Worm (Caenorhabditis elegans) whole organism, L4 larva: ENCODE measurements around the gene nprl-3.

Source experiments
- T20F7.1 ChIP-seq: fragments of 200-800 bp; sonication (Bioruptor generic); optimal IDR thresholded peaks from 2 replicates; lab custom pipeline; 2018; ENCODE audit warnings: mild to moderate bottlenecking, missing genetic modification characterization, missing compliant biosample characterization
- Y105C5A.15 ChIP-seq: fragments of 200-800 bp; sonication (Bioruptor generic); IDR thresholded peaks from 2 replicates; pipeline ENCODE4 v1.3.6; 2022; ENCODE audit warnings: missing genetic modification characterization, missing compliant biosample characterization
- aly-2 ChIP-seq: sonication (generic microtip); optimal IDR thresholded peaks from 2 replicates; lab custom pipeline; 2018; ENCODE audit warnings: missing biosample characterization, missing genetic modification characterization
- ceh-32 ChIP-seq: sonication (generic microtip); optimal IDR thresholded peaks from 2 replicates; lab custom pipeline; 2016; ENCODE audit warnings: mild to moderate bottlenecking, missing genetic modification characterization, missing compliant biosample characterization; ENCODE audit not compliant: poor library complexity
- ceh-62 ChIP-seq: sonication (generic microtip); optimal IDR thresholded peaks from 2 replicates; lab custom pipeline; 2017; ENCODE audit warnings: missing biosample characterization, missing genetic modification characterization
- ces-1 ChIP-seq: fragments of 150-350 bp; sonication (generic microtip); optimal IDR thresholded peaks from 4 replicates; lab custom pipeline; 2014; ENCODE audit warnings: missing biosample characterization, missing genetic modification reagents, missing genetic modification characterization
- daf-19 ChIP-seq: fragments of 200-800 bp; sonication (Bioruptor generic); conservative IDR thresholded peaks from 2 replicates; pipeline ENCODE4 v1.3.6; 2022; ENCODE audit warnings: missing genetic modification characterization, missing compliant biosample characterization
- daf-8 ChIP-seq: fragments of 200-800 bp; sonication (Bioruptor generic); IDR thresholded peaks from 2 replicates; pipeline ENCODE4 v1.3.6; 2022; ENCODE audit warnings: missing genetic modification characterization, missing compliant biosample characterization
- dmd-8 ChIP-seq: fragments of 200-800 bp; sonication (Bioruptor generic); IDR thresholded peaks from 2 replicates; pipeline ENCODE4 v1.3.6; 2022; ENCODE audit warnings: missing genetic modification characterization, missing compliant biosample characterization
- dmd-9 ChIP-seq: fragments of 200-800 bp; sonication (Bioruptor generic); IDR thresholded peaks from 2 replicates; pipeline ENCODE4 v1.3.6; 2022; ENCODE audit warnings: missing genetic modification reagents, missing genetic modification characterization, missing compliant biosample characterization
- dve-1 ChIP-seq: sonication (generic microtip); optimal IDR thresholded peaks from 2 replicates; lab custom pipeline; 2017; ENCODE audit warnings: antibody characterized with exemption, mild to moderate bottlenecking, missing genetic modification characterization, missing compliant biosample characterization; ENCODE audit not compliant: insufficient read depth
- egl-27 ChIP-seq: sonication (generic microtip); optimal IDR thresholded peaks from 3 replicates; lab custom pipeline; 2017; ENCODE audit warnings: missing biosample characterization, missing genetic modification reagents, missing genetic modification characterization
- egl-43 ChIP-seq: fragments of 200-800 bp; sonication (Bioruptor generic); IDR thresholded peaks from 2 replicates; pipeline ENCODE4 v1.3.6; 2022; ENCODE audit warnings: missing genetic modification reagents, missing genetic modification characterization, missing compliant biosample characterization
- fos-1 ChIP-seq: fragments of 150-350 bp; optimal IDR thresholded peaks from 2 replicates; lab custom pipeline; 2014; ENCODE audit warnings: missing biosample characterization, missing genetic modification characterization
- gei-8 ChIP-seq: fragments of 200-800 bp; sonication (Bioruptor generic); optimal IDR thresholded peaks from 2 replicates; lab custom pipeline; 2018; ENCODE audit warnings: mild to moderate bottlenecking, missing genetic modification characterization, missing compliant biosample characterization
- hlh-11 ChIP-seq: fragments of 200-800 bp; sonication (Bioruptor generic); optimal IDR thresholded peaks from 2 replicates; lab custom pipeline; 2018; ENCODE audit warnings: mild to moderate bottlenecking, missing genetic modification characterization, missing compliant biosample characterization
- hmg-1.1 ChIP-seq: fragments of 200-800 bp; sonication (Bioruptor generic); IDR thresholded peaks from 2 replicates; pipeline ENCODE4 v1.3.6; 2022; ENCODE audit warnings: missing genetic modification reagents, missing genetic modification characterization, missing compliant biosample characterization
- jun-1 ChIP-seq: fragments of 150-350 bp; optimal IDR thresholded peaks from 2 replicates; lab custom pipeline; 2014; ENCODE audit warnings: missing biosample characterization, missing genetic modification reagents, missing genetic modification characterization
- lin-15B ChIP-seq: fragments of 150-350 bp; sonication (generic microtip); optimal IDR thresholded peaks from 3 replicates; lab custom pipeline; 2014; ENCODE audit warnings: missing biosample characterization, missing genetic modification characterization
- lin-38 ChIP-seq: fragments of 200-800 bp; sonication (Bioruptor generic); IDR thresholded peaks from 2 replicates; pipeline ENCODE4 v1.3.6; 2022; ENCODE audit warnings: missing genetic modification reagents, missing genetic modification characterization, missing compliant biosample characterization
- madf-5 ChIP-seq, 2 experiments: fragments of 200-800 bp; sonication (Bioruptor generic); IDR thresholded peaks; 2 replicates each; pipeline ENCODE4 v1.3.6; 2022; ENCODE audit warnings: missing compliant biosample characterization in 2 of 2, missing genetic modification characterization in 2 of 2
- mdl-1 ChIP-seq, 2 experiments: fragments of 150-350 bp in 1 of 2; sonication (generic microtip) in 1 of 2; optimal IDR thresholded peaks; 2 replicates each; lab custom pipeline; 2014 to 2017; ENCODE audit warnings: missing biosample characterization in 2 of 2, missing genetic modification characterization in 2 of 2
- mdt-29 ChIP-seq: fragments of 200-800 bp; sonication (Bioruptor generic); IDR thresholded peaks from 2 replicates; pipeline ENCODE4 v1.3.6; 2022; ENCODE audit warnings: missing genetic modification reagents, missing genetic modification characterization, missing compliant biosample characterization
- mes-2 ChIP-seq: sonication (generic microtip); optimal IDR thresholded peaks from 2 replicates; lab custom pipeline; 2016; ENCODE audit warnings: missing genotype, mild to moderate bottlenecking, missing genetic modification characterization, missing compliant biosample characterization; ENCODE audit not compliant: poor library complexity, severe bottlenecking
- nhr-11 ChIP-seq: fragments of 150-350 bp; optimal IDR thresholded peaks from 2 replicates; lab custom pipeline; 2014; ENCODE audit warnings: missing biosample characterization, missing genetic modification characterization
- nhr-111 ChIP-seq: fragments of 200-800 bp; sonication (Bioruptor generic); optimal IDR thresholded peaks from 2 replicates; lab custom pipeline; 2018; ENCODE audit warnings: mild to moderate bottlenecking, missing genetic modification characterization, missing compliant biosample characterization
- nhr-25 ChIP-seq: sonication (generic microtip); optimal IDR thresholded peaks from 2 replicates; lab custom pipeline; 2017; ENCODE audit warnings: missing genetic modification characterization, mild to moderate bottlenecking, missing compliant biosample characterization, antibody characterized with exemption, moderate library complexity, borderline replicate concordance; ENCODE audit not compliant: insufficient read depth
- nhr-28 ChIP-seq: fragments of 150-350 bp; optimal IDR thresholded peaks from 2 replicates; lab custom pipeline; 2014; ENCODE audit warnings: missing biosample characterization, missing genetic modification characterization
- nhr-41 ChIP-seq: fragments of 200-800 bp; sonication (Bioruptor generic); IDR thresholded peaks from 2 replicates; pipeline ENCODE4 v1.3.6; 2022; ENCODE audit warnings: missing genetic modification reagents, missing genetic modification characterization, missing compliant biosample characterization
- nhr-42 ChIP-seq: fragments of 200-800 bp; sonication (Bioruptor generic); IDR thresholded peaks from 2 replicates; pipeline ENCODE4 v1.3.6; 2022; ENCODE audit warnings: missing genetic modification characterization, missing compliant biosample characterization
- nhr-76 ChIP-seq: fragments of 150-350 bp; optimal IDR thresholded peaks from 2 replicates; lab custom pipeline; 2014; ENCODE audit warnings: missing biosample characterization, missing genetic modification characterization
- nhr-77 ChIP-seq: fragments of 150-350 bp; optimal IDR thresholded peaks from 2 replicates; lab custom pipeline; 2014; ENCODE audit warnings: missing biosample characterization, missing genetic modification characterization
- saeg-2 ChIP-seq: fragments of 200-800 bp; sonication (Bioruptor generic); IDR thresholded peaks from 2 replicates; pipeline ENCODE4 v1.3.6; 2022; ENCODE audit warnings: missing genetic modification reagents, missing genetic modification characterization, missing compliant biosample characterization
- sdz-12 ChIP-seq: fragments of 200-800 bp; sonication (Bioruptor generic); optimal IDR thresholded peaks from 2 replicates; lab custom pipeline; 2018; ENCODE audit warnings: mild to moderate bottlenecking, missing genetic modification characterization, missing compliant biosample characterization
- snpc-4 ChIP-seq: fragments of 150-350 bp; optimal IDR thresholded peaks from 2 replicates; lab custom pipeline; 2014; ENCODE audit warnings: missing biosample characterization, missing genetic modification characterization
- unc-39 ChIP-seq: sonication (generic microtip); optimal IDR thresholded peaks from 2 replicates; lab custom pipeline; 2017; ENCODE audit warnings: missing biosample characterization, missing genetic modification characterization
- unc-62 ChIP-seq, 3 experiments: fragments of 150-350 bp in 1 of 3; sonication (generic microtip); optimal IDR thresholded peaks in 2 of 3; peaks in 1 of 3; 1 replicate in 1 of 3; 2 replicates in 2 of 3; lab custom pipeline; 2014 to 2017; ENCODE audit warnings: missing biosample characterization in 3 of 3, missing genetic modification characterization in 3 of 3, missing genetic modification reagents in 3 of 3, missing genotype in 1 of 3
- zag-1 ChIP-seq: fragments of 150-350 bp; optimal IDR thresholded peaks from 2 replicates; lab custom pipeline; 2014; ENCODE audit warnings: missing biosample characterization, missing genetic modification characterization
- zfp-2 ChIP-seq: sonication (generic microtip); optimal IDR thresholded peaks from 2 replicates; lab custom pipeline; 2016; ENCODE audit warnings: mild to moderate bottlenecking, missing genetic modification characterization, missing compliant biosample characterization
- zip-2 ChIP-seq: fragments of 150-350 bp; optimal IDR thresholded peaks from 2 replicates; lab custom pipeline; 2014; ENCODE audit warnings: missing biosample characterization, missing genetic modification characterization
- ztf-11 ChIP-seq: fragments of 150-350 bp; optimal IDR thresholded peaks from 2 replicates; lab custom pipeline; 2014; ENCODE audit warnings: missing biosample characterization, missing genetic modification characterization

nprl-3 gene

DNA sequence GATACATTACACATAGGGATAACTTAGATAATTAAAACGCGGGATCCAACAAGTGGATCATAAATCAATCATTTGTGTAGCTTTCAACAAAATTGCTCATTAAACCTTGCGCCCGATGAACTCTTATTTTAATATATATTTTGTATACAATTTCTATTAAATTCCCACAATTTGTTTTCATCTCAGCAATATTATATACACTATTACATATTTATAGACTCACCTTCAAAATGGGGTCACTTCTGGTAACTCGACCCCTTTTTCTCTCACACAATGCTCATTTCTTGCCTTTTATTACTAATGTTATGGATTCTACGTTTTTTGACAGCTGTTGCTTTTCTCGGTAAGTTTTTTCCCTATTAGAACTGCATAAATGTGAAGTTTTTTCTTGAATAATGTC, 42.3 kb downstream of the nprl-3 start, which contains the start of gene lgc-6:
lgc-6 (plus strand) TSS at position 301 of the 400 bp plus-strand sequence.
- no peak for TF ChIP-seq madf-5 (GFP tag; IDR thresholded peaks at IDR 0.05; lab: Robert Waterston, UW)
- TF ChIP-seq nhr-111 (GFP tag; lab: Kevin White, UChicago) = no peak
- no peak for TF ChIP-seq gei-8 (GFP tag; lab: Kevin White, UChicago)
- no peak for TF ChIP-seq dmd-8 (GFP tag; lab: Robert Waterston, UW)
- TF ChIP-seq dve-1 (tag; lab: Kevin White, UChicago) = no peak
- no peak for TF ChIP-seq nhr-76 (tag; lab: Kevin White, UChicago)
- no peak for TF ChIP-seq Y105C5A.15 (GFP tag; lab: Robert Waterston, UW)
- TF ChIP-seq ceh-62 (tag; lab: Kevin White, UChicago) = no peak

DNA sequence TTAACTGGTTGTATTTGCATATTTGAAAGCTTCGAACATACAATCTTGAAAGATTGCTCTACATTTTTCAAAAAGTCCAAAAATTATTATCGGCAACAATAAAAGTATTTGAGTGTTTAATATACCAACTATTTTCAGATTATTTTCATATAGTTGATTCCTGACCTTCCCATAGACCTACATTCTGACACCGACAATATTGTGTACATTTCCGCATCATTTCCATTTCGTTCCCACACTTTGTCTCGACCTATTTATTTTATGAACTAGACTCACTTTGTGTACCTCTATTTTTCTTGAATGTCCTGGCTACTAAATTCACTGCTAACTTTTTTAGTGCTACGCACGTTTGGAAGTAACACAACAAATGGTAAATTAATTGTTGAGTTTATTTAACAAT, 45.1 kb downstream of the nprl-3 start, which contains the start of gene lgc-5:
lgc-5 (plus strand) TSS at position 301 of the 400 bp plus-strand sequence.
- TF ChIP-seq jun-1 (tag; lab: Kevin White, UChicago) (no peak), zag-1 (tag; lab: Kevin White, UChicago) (no peak), ztf-11 (tag; lab: Kevin White, UChicago) (no peak), nhr-28 (tag; lab: Kevin White, UChicago) (no peak), snpc-4 (no peak), hlh-11 (tag; lab: Kevin White, UChicago) (no peak), T20F7.1 (no peak), nhr-41 (GFP tag; lab: Robert Waterston, UW) (no peak), unc-39 (tag; lab: Kevin White, UChicago) (no peak), nhr-77 (tag; lab: Kevin White, UChicago) (no peak), nhr-25 (tag; lab: Kevin White, UChicago) (no peak), ceh-32 (tag; lab: Kevin White, UChicago) (no peak), daf-8 (GFP tag; lab: Robert Waterston, UW) (no peak), mdl-1 (tag; optimal IDR thresholded peaks at IDR 0.05; lab: Kevin White, UChicago) (no peak), saeg-2 (GFP tag; lab: Robert Waterston, UW) (no peak), nhr-111 (GFP tag; lab: Kevin White, UChicago) (no peak)

ce11 chrIV:8345518-8345917, 48.2 kb downstream of the nprl-3 start, which contains the start of gene F17E9.5:
TSS of gene F17E9.5 (plus strand) at chrIV:8345818.
- TF ChIP-seq unc-62 (GFP tag; optimal IDR thresholded peaks at IDR 0.05 in 1 of 2; lab: Kevin White, UChicago) (peak in 1 of 2 experiments; percentile 34), unc-62 (tag; optimal IDR thresholded peaks at IDR 0.05; lab: Kevin White, UChicago) (no peak), zfp-2 (tag; lab: Kevin White, UChicago) (no peak)

DNA sequence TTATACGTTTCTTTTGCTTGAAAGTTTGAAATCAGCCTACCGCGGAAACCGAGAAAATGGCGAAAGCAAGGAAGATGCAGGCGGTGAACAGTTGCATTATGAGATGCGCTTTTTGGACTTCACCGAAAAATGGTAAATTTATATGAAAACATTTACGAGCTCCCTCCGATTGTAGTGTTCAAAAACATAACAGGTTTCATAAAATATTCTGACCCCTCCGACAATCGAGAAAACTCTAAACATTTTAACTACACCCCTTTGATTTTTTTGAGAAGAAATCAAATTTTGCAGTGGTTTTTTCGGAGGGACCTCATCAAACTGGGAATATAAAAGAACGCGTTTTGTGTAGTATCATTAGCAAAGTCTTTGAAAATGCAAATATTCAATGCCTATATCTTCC, 49.8 kb downstream of the nprl-3 start, which contains the start of the genes F17E9.18 and F17E9.15:
F17E9.18 (minus strand) TSS at position 101 of the 400 bp plus-strand sequence.
F17E9.15 (plus strand) TSS at position 368 of the 400 bp plus-strand sequence.
- TF ChIP-seq mdt-29 (GFP tag; lab: Robert Waterston, UW) (no peak), egl-27 (no peak), ceh-62 (tag; lab: Kevin White, UChicago) (no peak), hmg-1.1 (GFP tag; lab: Robert Waterston, UW) (no peak), lin-38 (GFP tag; lab: Robert Waterston, UW) (no peak), ztf-11 (tag; lab: Kevin White, UChicago) (no peak), zag-1 (tag; lab: Kevin White, UChicago) (no peak), nhr-76 (tag; lab: Kevin White, UChicago) (no peak)

DNA sequence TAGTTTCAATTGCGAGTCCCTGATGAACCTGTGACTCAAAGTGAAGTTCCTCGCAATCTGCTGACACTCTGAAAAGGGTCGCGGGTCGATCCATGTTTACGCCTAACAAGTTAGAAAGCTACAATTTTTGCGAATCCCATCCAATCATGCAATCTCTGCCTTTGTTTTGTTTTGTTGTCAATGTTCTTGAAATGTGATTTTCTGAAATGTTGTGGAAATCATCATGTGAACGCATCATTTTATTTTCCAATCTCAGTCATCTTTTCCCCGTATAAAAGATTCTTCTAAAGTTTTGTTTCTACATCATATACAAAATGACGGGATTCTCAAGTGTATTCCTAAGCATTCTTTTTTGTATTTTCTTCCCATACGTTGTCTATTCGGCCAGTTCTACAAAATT, 50.8 kb downstream of the nprl-3 start, which contains the start of gene F17E9.4:
F17E9.4 (plus strand) TSS at position 301 of the 400 bp plus-strand sequence.
- TF ChIP-seq hmg-1.1 (GFP tag; lab: Robert Waterston, UW) (no peak), lin-38 (GFP tag; lab: Robert Waterston, UW) (no peak), lin-15B (tag; lab: Kevin White, UChicago) (no peak), egl-43 (no peak), fos-1 (tag; lab: Kevin White, UChicago) (no peak), nhr-42 (no peak), daf-19 (no peak), dmd-9 (GFP tag; lab: Robert Waterston, UW) (no peak), T20F7.1 (no peak), mes-2 (tag; lab: Kevin White, UChicago) (no peak), ces-1 (GFP tag; lab: Kevin White, UChicago) (no peak), nhr-11 (tag; lab: Kevin White, UChicago) (no peak), nhr-41 (GFP tag; lab: Robert Waterston, UW) (no peak), mdt-29 (GFP tag; lab: Robert Waterston, UW) (no peak), aly-2 (tag; lab: Kevin White, UChicago) (no peak), nhr-111 (GFP tag; lab: Kevin White, UChicago) (no peak), zip-2 (tag; lab: Kevin White, UChicago) (no peak), sdz-12 (GFP tag; lab: Kevin White, UChicago) (no peak)
